Fruit fly (Drosophila melanogaster) whole organism, embryonic: ENCODE data around the gene Reepl1.
A peak's percentile ranks its signal among the peaks of the same experiment; 100 is the strongest.

ENCODE experiments used
- B-H1 ChIP-seq: fragments of 200-800 bp; sonication (Bioruptor generic); IDR thresholded peaks from 3 replicates; pipeline ENCODE4 v1.3.6; 2022; ENCODE audit warnings: missing biosample characterization, missing genetic modification characterization
- Bdp1 ChIP-seq: fragments of 200-800 bp; sonication (Bioruptor generic); optimal IDR thresholded peaks from 3 replicates; lab custom pipeline; 2016; ENCODE audit warnings: missing biosample characterization, missing genetic modification characterization
- CG10147 ChIP-seq: fragments of 200-800 bp; sonication (Bioruptor generic); optimal IDR thresholded peaks from 2 replicates; lab custom pipeline; 2019; ENCODE audit warnings: missing biosample characterization, mild to moderate bottlenecking, missing genetic modification characterization, moderate library complexity
- CG10209 ChIP-seq: fragments of 200-800 bp; sonication (Bioruptor generic); optimal IDR thresholded peaks from 3 replicates; lab custom pipeline; 2017; ENCODE audit warnings: missing biosample characterization, mild to moderate bottlenecking, missing genetic modification characterization, missing genetic modification reagents
- CG10979 ChIP-seq: fragments of 200-800 bp; sonication (Bioruptor generic); optimal IDR thresholded peaks from 2 replicates; lab custom pipeline; 2018; ENCODE audit warnings: missing biosample characterization, mild to moderate bottlenecking, missing genetic modification characterization, moderate library complexity
- CG14014 ChIP-seq: fragments of 200-800 bp; sonication (Bioruptor generic); IDR thresholded peaks from 2 replicates; pipeline ENCODE4 v1.3.6; 2022; ENCODE audit warnings: missing biosample characterization, missing genetic modification characterization
- CG15601 ChIP-seq: fragments of 200-800 bp; sonication (Bioruptor generic); optimal IDR thresholded peaks from 3 replicates; lab custom pipeline; 2019; ENCODE audit warnings: missing biosample characterization, mild to moderate bottlenecking, missing genetic modification characterization, moderate library complexity
- CG16863 ChIP-seq: fragments of 200-800 bp; sonication (Bioruptor generic); optimal IDR thresholded peaks from 3 replicates; lab custom pipeline; 2016; ENCODE audit warnings: missing biosample characterization, missing genetic modification characterization
- CG17829 ChIP-seq: fragments of 200-800 bp; optimal IDR thresholded peaks from 2 replicates; lab custom pipeline; 2019; ENCODE audit warnings: missing biosample characterization, mild to moderate bottlenecking, missing genetic modification characterization, moderate library complexity
- CG34422 ChIP-seq: fragments of 200-800 bp; sonication (Bioruptor generic); IDR thresholded peaks from 3 replicates; pipeline ENCODE4 v1.3.6; 2022; ENCODE audit warnings: missing biosample characterization, missing genetic modification characterization
- CG4730 ChIP-seq: fragments of 200-800 bp; sonication (Bioruptor generic); IDR thresholded peaks from 2 replicates; pipeline ENCODE4 v1.3.6; 2022; ENCODE audit warnings: missing biosample characterization, missing genetic modification characterization
- CG6813 ChIP-seq: fragments of 200-800 bp; sonication (Bioruptor generic); optimal IDR thresholded peaks from 2 replicates; lab custom pipeline; 2017; ENCODE audit warnings: missing biosample characterization, missing genetic modification characterization, mild to moderate bottlenecking, moderate library complexity, missing genetic modification reagents
- CG7963 ChIP-seq: fragments of 200-800 bp; sonication (Bioruptor generic); IDR thresholded peaks from 3 replicates; pipeline ENCODE4 v1.3.6; 2022; ENCODE audit warnings: missing biosample characterization, missing genetic modification characterization; ENCODE audit not compliant: partially characterized antibody
- CG8281 ChIP-seq: fragments of 200-800 bp; sonication (Bioruptor generic); optimal IDR thresholded peaks from 2 replicates; lab custom pipeline; 2018; ENCODE audit warnings: missing biosample characterization, mild to moderate bottlenecking, missing genetic modification characterization, moderate library complexity
- CG8388 ChIP-seq: fragments of 200-800 bp; sonication (Bioruptor generic); optimal IDR thresholded peaks from 2 replicates; lab custom pipeline; 2019; ENCODE audit warnings: missing biosample characterization, mild to moderate bottlenecking, missing genetic modification characterization, moderate library complexity
- CG9817 ChIP-seq: fragments of 200-800 bp; sonication (Bioruptor generic); optimal IDR thresholded peaks from 2 replicates; lab custom pipeline; 2018; ENCODE audit warnings: missing biosample characterization, mild to moderate bottlenecking, missing genetic modification characterization, moderate library complexity
- Deaf1 ChIP-seq: fragments of 200-800 bp; optimal IDR thresholded peaks from 3 replicates; lab custom pipeline; 2019; ENCODE audit warnings: missing biosample characterization, mild to moderate bottlenecking, missing genetic modification characterization, moderate library complexity
- Doc3 ChIP-seq: fragments of 200-800 bp; sonication (Bioruptor generic); IDR thresholded peaks from 3 replicates; pipeline ENCODE4 v1.3.6; 2022; ENCODE audit warnings: missing biosample characterization, missing genetic modification characterization; ENCODE audit not compliant: partially characterized antibody
- Hmx ChIP-seq: fragments of 200-800 bp; sonication (Bioruptor generic); optimal IDR thresholded peaks from 2 replicates; lab custom pipeline; 2016; ENCODE audit warnings: missing biosample characterization, missing genetic modification characterization
- Hr3 ChIP-seq: fragments of 200-800 bp; sonication (Bioruptor generic); optimal IDR thresholded peaks from 3 replicates; lab custom pipeline; 2016; ENCODE audit warnings: missing biosample characterization, missing genetic modification characterization
- Hsf ChIP-seq: fragments of 200-800 bp; sonication (Bioruptor generic); optimal IDR thresholded peaks from 3 replicates; lab custom pipeline; 2016; ENCODE audit warnings: missing biosample characterization, missing genetic modification characterization
- MBD-R2 ChIP-seq: fragments of 200-800 bp; sonication (Bioruptor generic); IDR thresholded peaks from 2 replicates; pipeline ENCODE4 v1.3.6; 2022; ENCODE audit warnings: missing biosample characterization, missing genetic modification characterization
- MESR4 ChIP-seq: fragments of 200-800 bp; sonication (Bioruptor generic); optimal IDR thresholded peaks from 2 replicates; lab custom pipeline; 2018; ENCODE audit warnings: missing biosample characterization, mild to moderate bottlenecking, missing genetic modification characterization, moderate library complexity
- Optix ChIP-seq: fragments of 200-800 bp; sonication (Bioruptor generic); IDR thresholded peaks from 3 replicates; pipeline ENCODE4 v1.3.6; 2022; ENCODE audit warnings: missing biosample characterization, missing genetic modification characterization
- Six4 ChIP-seq: fragments of 200-800 bp; sonication (Bioruptor generic); optimal IDR thresholded peaks from 2 replicates; lab custom pipeline; 2016; ENCODE audit warnings: missing biosample characterization, missing genetic modification characterization
- ara ChIP-seq: fragments of 200-800 bp; sonication (Bioruptor generic); IDR thresholded peaks from 2 replicates; pipeline ENCODE4 v1.3.6; 2022; ENCODE audit warnings: missing biosample characterization, missing genetic modification characterization
- az2 ChIP-seq: fragments of 200-800 bp; sonication (Bioruptor generic); optimal IDR thresholded peaks from 3 replicates; lab custom pipeline; 2016; ENCODE audit warnings: missing biosample characterization, missing genetic modification characterization
- br ChIP-seq: fragments of >200 bp; optimal IDR thresholded peaks from 2 replicates; lab custom pipeline; 2017
- chif ChIP-seq, 2 experiments: fragments of 200-800 bp; sonication (Bioruptor generic); optimal IDR thresholded peaks; 3 replicates each; lab custom pipeline; 2016; ENCODE audit warnings: missing biosample characterization in 2 of 2, missing genetic modification characterization in 2 of 2
- chm ChIP-seq: fragments of 200-800 bp; sonication (Bioruptor generic); IDR thresholded peaks from 2 replicates; pipeline ENCODE4 v1.3.6; 2022; ENCODE audit warnings: missing biosample characterization, missing genetic modification characterization
- ci ChIP-seq: fragments of 200-800 bp; sonication (Bioruptor generic); IDR thresholded peaks from 3 replicates; pipeline ENCODE4 v1.3.6; 2022; ENCODE audit warnings: missing biosample characterization, missing genetic modification characterization
- ftz-f1 ChIP-seq: fragments of 200-800 bp; sonication (Bioruptor generic); optimal IDR thresholded peaks from 2 replicates; lab custom pipeline; 2016; ENCODE audit warnings: missing biosample characterization, missing genetic modification characterization
- grau ChIP-seq: fragments of 200-800 bp; optimal IDR thresholded peaks from 3 replicates; lab custom pipeline; 2019; ENCODE audit warnings: missing biosample characterization, mild to moderate bottlenecking, missing genetic modification characterization, moderate library complexity
- ind ChIP-seq: fragments of 200-800 bp; sonication (Bioruptor generic); optimal IDR thresholded peaks from 3 replicates; lab custom pipeline; 2016; ENCODE audit warnings: missing biosample characterization, missing genetic modification characterization
- inv ChIP-seq: fragments of 200-800 bp; sonication (Bioruptor generic); IDR thresholded peaks from 2 replicates; pipeline ENCODE4 v1.3.6; 2022; ENCODE audit warnings: missing biosample characterization, missing genetic modification characterization; ENCODE audit not compliant: partially characterized antibody
- jing ChIP-seq: fragments of 200-800 bp; sonication (Bioruptor generic); optimal IDR thresholded peaks from 2 replicates; lab custom pipeline; 2018; ENCODE audit warnings: missing biosample characterization, mild to moderate bottlenecking, missing genetic modification characterization
- ken ChIP-seq: fragments of 200-800 bp; sonication (Bioruptor generic); IDR thresholded peaks from 3 replicates; pipeline ENCODE4 v1.3.6; 2022; ENCODE audit warnings: missing biosample characterization, missing genetic modification characterization
- mirr ChIP-seq: fragments of 200-800 bp; sonication (Bioruptor generic); optimal IDR thresholded peaks from 3 replicates; lab custom pipeline; 2018; ENCODE audit warnings: missing biosample characterization, mild to moderate bottlenecking, missing genetic modification characterization
- nom ChIP-seq: fragments of 200-800 bp; sonication (Bioruptor generic); optimal IDR thresholded peaks from 2 replicates; lab custom pipeline; 2017; ENCODE audit warnings: missing biosample characterization, missing genetic modification characterization, mild to moderate bottlenecking, moderate library complexity, missing genetic modification reagents
- pfk ChIP-seq: fragments of 200-800 bp; sonication (Bioruptor generic); optimal IDR thresholded peaks from 2 replicates; lab custom pipeline; 2018; ENCODE audit warnings: missing biosample characterization, mild to moderate bottlenecking, missing genetic modification characterization, moderate library complexity
- pita ChIP-seq: fragments of 200-800 bp; sonication (Bioruptor generic); optimal IDR thresholded peaks from 2 replicates; lab custom pipeline; 2017; ENCODE audit warnings: missing biosample characterization, mild to moderate bottlenecking, missing genetic modification characterization
- ro ChIP-seq: fragments of 200-800 bp; sonication (Bioruptor generic); IDR thresholded peaks from 2 replicates; pipeline ENCODE4 v1.3.6; 2022; ENCODE audit warnings: missing biosample characterization, missing genetic modification characterization
- run ChIP-seq: fragments of 200-800 bp; sonication (Bioruptor generic); optimal IDR thresholded peaks from 3 replicates; lab custom pipeline; 2018; ENCODE audit warnings: missing biosample characterization, mild to moderate bottlenecking, missing genetic modification characterization
- tgo ChIP-seq: fragments of 200-800 bp; sonication (Bioruptor generic); IDR thresholded peaks from 3 replicates; pipeline ENCODE4 v1.3.6; 2022; ENCODE audit warnings: missing biosample characterization, missing genetic modification characterization
- ttk ChIP-seq: fragments of 200-800 bp; sonication (Bioruptor generic); IDR thresholded peaks from 2 replicates; pipeline ENCODE4 v2.1.2; 2022; ENCODE audit warnings: missing biosample characterization, missing genetic modification characterization
- tx ChIP-seq: fragments of 200-800 bp; sonication (Bioruptor generic); optimal IDR thresholded peaks from 2 replicates; lab custom pipeline; 2016; ENCODE audit warnings: missing biosample characterization, missing genetic modification characterization
- unpg ChIP-seq: fragments of 200-800 bp; sonication (Bioruptor generic); optimal IDR thresholded peaks from 3 replicates; lab custom pipeline; 2018; ENCODE audit warnings: missing biosample characterization, mild to moderate bottlenecking, missing genetic modification characterization, moderate library complexity
- vnd ChIP-seq: fragments of 200-800 bp; sonication (Bioruptor generic); IDR thresholded peaks from 3 replicates; pipeline ENCODE4 v1.3.6; 2022; ENCODE audit warnings: missing biosample characterization, missing genetic modification characterization; ENCODE audit not compliant: partially characterized antibody
- zfh2 ChIP-seq: fragments of 200-800 bp; sonication (Bioruptor generic); optimal IDR thresholded peaks from 2 replicates; lab custom pipeline; 2016; ENCODE audit warnings: missing biosample characterization, missing genetic modification characterization

Gene Reepl1

DNA sequence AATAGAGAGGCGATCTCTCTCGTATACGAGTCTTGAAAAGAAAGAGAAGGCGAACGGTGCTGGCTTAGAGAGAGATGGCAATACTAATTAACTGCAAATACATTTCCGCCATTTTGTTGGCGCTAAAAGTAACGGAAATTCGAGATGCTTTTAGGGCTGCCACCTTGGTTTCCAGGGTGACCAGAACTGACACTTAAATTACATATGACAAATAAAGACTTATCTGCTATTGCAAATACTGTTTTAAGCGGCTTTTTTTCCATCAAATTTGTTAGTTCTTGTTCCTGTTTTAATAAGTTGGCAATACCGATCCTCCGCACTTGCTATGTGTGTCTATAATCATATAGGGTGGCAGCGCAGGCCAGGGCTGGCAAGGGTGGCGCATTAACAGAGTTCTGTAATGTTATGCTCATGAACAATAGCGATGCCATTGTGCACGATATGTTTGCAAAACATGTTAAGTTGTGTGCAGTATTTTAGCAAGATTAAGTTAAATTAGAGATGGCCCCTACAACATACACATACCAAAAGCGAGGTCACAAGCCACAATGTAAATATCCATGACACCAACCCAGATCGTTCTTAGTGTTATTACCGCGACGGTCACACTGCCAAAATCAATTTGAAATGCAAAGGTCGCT is 7.8 kb downstream of the Reepl1 start, which contains the start of gene nod (continued):
- peak; percentile 66 for TF ChIP-seq CG16863 (GFP tag; lab: Kevin White, UChicago)
- TF ChIP-seq az2 (GFP tag; lab: Kevin White, UChicago): peak; percentile 61
- TF ChIP-seq vnd (GFP tag; lab: Robert Waterston, UW): no peak
- peak; percentile 46 for TF ChIP-seq CG10209
- no peak for TF ChIP-seq nom (GFP tag; lab: Kevin White, UChicago)
- TF ChIP-seq jing (GFP tag; lab: Kevin White, UChicago): no peak
- TF ChIP-seq B-H1 (GFP tag; lab: Robert Waterston, UW): 0 out of 3 replicates have a peak, but pooled peaks have one; percentile 18
- TF ChIP-seq tgo (GFP tag; lab: Robert Waterston, UW): peak; percentile 52; the same call in 1 of the 3 replicates
- TF ChIP-seq Hr3 (GFP tag; lab: Kevin White, UChicago): peak; percentile 39
- peak; percentile 35 for TF ChIP-seq tx
- TF ChIP-seq chif (GFP tag; optimal IDR thresholded peaks at IDR 0.05; lab: Kevin White, UChicago): peak; percentile 21 to 52
- no peak for TF ChIP-seq CG8281 (tag; lab: Kevin White, UChicago)
- peak; percentile 44; the same call in 1 of the 2 replicates for TF ChIP-seq CG4730
- TF ChIP-seq CG7963: 0 out of 3 replicates have a peak, but pooled peaks have one; percentile 38
- TF ChIP-seq CG10147 (GFP tag; lab: Kevin White, UChicago): peak; percentile 43
- peak; percentile 27; the same call in 1 of the 3 replicates for TF ChIP-seq Optix
- peak; percentile 59 for TF ChIP-seq Six4
- TF ChIP-seq Doc3: peak; percentile 58; the same call in 2 of the 3 replicates
- TF ChIP-seq ind: peak; percentile 54
- no peak for TF ChIP-seq CG34422 (GFP tag; lab: Robert Waterston, UW)
- TF ChIP-seq Bdp1 (GFP tag; lab: Kevin White, UChicago): peak; percentile 7
- TF ChIP-seq chm (GFP tag; lab: Robert Waterston, UW): no peak
- TF ChIP-seq CG14014 (GFP tag; lab: Robert Waterston, UW): peak; percentile 62; the same call in 1 of the 2 replicates
- peak; percentile 85 for TF ChIP-seq MBD-R2
- TF ChIP-seq Hsf (GFP tag; lab: Kevin White, UChicago): peak; percentile 68
- no peak for TF ChIP-seq ro
- TF ChIP-seq pfk: no peak
- TF ChIP-seq br (lab: Kevin White, UChicago): no peak
- peak; percentile 61 for TF ChIP-seq CG9817
- TF ChIP-seq ara (GFP tag; lab: Robert Waterston, UW): peak; percentile 50; the same call in 1 of the 2 replicates
- TF ChIP-seq CG17829 (tag; lab: Kevin White, UChicago): peak; percentile 55
- TF ChIP-seq ttk (GFP tag; lab: Robert Waterston, UW): peak; percentile 49
- TF ChIP-seq Deaf1 (tag; lab: Kevin White, UChicago): peak; percentile 21
- no peak for TF ChIP-seq CG15601 (tag; lab: Kevin White, UChicago)
- TF ChIP-seq inv: peak; percentile 50; the same call in 1 of the 2 replicates
- no peak for TF ChIP-seq run (tag; lab: Kevin White, UChicago)
- TF ChIP-seq ken (GFP tag; lab: Robert Waterston, UW): no peak
- peak; percentile 60 for TF ChIP-seq grau (tag; lab: Kevin White, UChicago)
- no peak for TF ChIP-seq Hmx (GFP tag; lab: Kevin White, UChicago)
- peak; percentile 89 for TF ChIP-seq pita
- peak; percentile 36 for TF ChIP-seq MESR4 (GFP tag; lab: Kevin White, UChicago)
- TF ChIP-seq ftz-f1 (GFP tag; lab: Kevin White, UChicago): peak; percentile 87
- TF ChIP-seq CG6813 (GFP tag; lab: Kevin White, UChicago): no peak
- peak; percentile 82 for TF ChIP-seq zfh2
- no peak for TF ChIP-seq CG8388 (GFP tag; lab: Kevin White, UChicago)
- peak; percentile 61 for TF ChIP-seq unpg (GFP tag; lab: Kevin White, UChicago)
- peak; percentile 42 for TF ChIP-seq mirr (GFP tag; lab: Kevin White, UChicago)
- peak; percentile 48 for TF ChIP-seq CG10979 (tag; lab: Kevin White, UChicago)
- peak; percentile 76; the same call in 2 of the 3 replicates for TF ChIP-seq ci (GFP tag; lab: Robert Waterston, UW)
